Fruit fly (Drosophila melanogaster): ENCODE measurements around the gene bru3.

The bru3 gene

dm6 chr3L:13845292-13845691 lies 42.1 kb upstream of the bru3 start (continued):
- no peak for TF ChIP-seq CG10462 (GFP tag; optimal IDR thresholded peaks at IDR 0.05)
- TF ChIP-seq nmo (GFP tag; optimal IDR thresholded peaks at IDR 0.05) = peak; percentile 61
- no peak for TF ChIP-seq wor (GFP tag; IDR thresholded peaks at IDR 0.05)
- no peak for TF ChIP-seq CG10366 (GFP tag; IDR thresholded peaks at IDR 0.05)
- TF ChIP-seq CG13894 (tag; optimal IDR thresholded peaks at IDR 0.05) = no peak
- no peak for TF ChIP-seq nom (GFP tag; optimal IDR thresholded peaks at IDR 0.05)
- TF ChIP-seq lab (GFP tag; optimal IDR thresholded peaks at IDR 0.05) = no peak
- TF ChIP-seq psq (GFP tag; optimal IDR thresholded peaks at IDR 0.05) = no peak
- no peak for TF ChIP-seq unc-4 (GFP tag; IDR thresholded peaks at IDR 0.05; ENCODE audit: partially characterized antibody)
- TF ChIP-seq CG10274 (GFP tag; optimal IDR thresholded peaks at IDR 0.05) = no peak
- TF ChIP-seq CG31365 (tag; optimal IDR thresholded peaks at IDR 0.05) = peak; percentile 98
- peak; percentile 47 for TF ChIP-seq CoRest (tag; optimal IDR thresholded peaks at IDR 0.05)
- peak; percentile 72; the same call in 1 of the 2 replicates for TF ChIP-seq Rfx (GFP tag; IDR thresholded peaks at IDR 0.05)
- no peak for TF ChIP-seq Hand (GFP tag; optimal IDR thresholded peaks at IDR 0.05)
- no peak for TF ChIP-seq Six4 (GFP tag; optimal IDR thresholded peaks at IDR 0.05)
- no peak for TF ChIP-seq CG8924 (tag; optimal IDR thresholded peaks at IDR 0.05)
- peak; percentile 50; the same call in 1 of the 2 replicates for TF ChIP-seq CG32772 (GFP tag; IDR thresholded peaks at IDR 0.05)
- no peak for TF ChIP-seq CG18011 (GFP tag; optimal IDR thresholded peaks at IDR 0.05)
- TF ChIP-seq CG4730 (GFP tag; IDR thresholded peaks at IDR 0.05) = peak; percentile 34; the same call in 1 of the 2 replicates
- peak; percentile 39 for TF ChIP-seq pnt (GFP tag; optimal IDR thresholded peaks at IDR 0.05)
- TF ChIP-seq Nf-YA (GFP tag; IDR thresholded peaks at IDR 0.05) = no peak
- no peak for TF ChIP-seq sc (optimal IDR thresholded peaks at IDR 0.05)
- TF ChIP-seq sc (GFP tag; optimal IDR thresholded peaks at IDR 0.05) = no peak
- peak; percentile 43 for TF ChIP-seq p53 (GFP tag; optimal IDR thresholded peaks at IDR 0.05)
- TF ChIP-seq CG3163 (GFP tag; optimal IDR thresholded peaks at IDR 0.05) = peak; percentile 30
- TF ChIP-seq CG9609 (GFP tag; optimal IDR thresholded peaks at IDR 0.05) = peak; percentile 33
- peak; percentile 50 for TF ChIP-seq CG10959 (GFP tag; IDR thresholded peaks at IDR 0.05)
- no peak for TF ChIP-seq CG7839 (tag; optimal IDR thresholded peaks at IDR 0.05)
- TF ChIP-seq CG9215 (GFP tag; IDR thresholded peaks at IDR 0.05) = peak; percentile 6; the same call in 1 of the 2 replicates
- TF ChIP-seq klu (GFP tag; IDR thresholded peaks at IDR 0.05) = 0 out of 2 replicates have a peak, but pooled peaks have one; percentile 32
- TF ChIP-seq dmrt11E (tag; optimal IDR thresholded peaks at IDR 0.05) = peak; percentile 27
- no peak for TF ChIP-seq usp (GFP tag; optimal IDR thresholded peaks at IDR 0.05)
- TF ChIP-seq Abd-B (GFP tag; optimal IDR thresholded peaks at IDR 0.05) = peak; percentile 67
- peak; percentile 22 for TF ChIP-seq CG33213 (GFP tag; optimal IDR thresholded peaks at IDR 0.05)
- TF ChIP-seq CG14014 (GFP tag; IDR thresholded peaks at IDR 0.05) = no peak
- TF ChIP-seq shn (GFP tag; optimal IDR thresholded peaks at IDR 0.05) = no peak
- TF ChIP-seq Hsf (GFP tag; optimal IDR thresholded peaks at IDR 0.05) = peak; percentile 14
- no peak for TF ChIP-seq btn (GFP tag; optimal IDR thresholded peaks at IDR 0.05)
- no peak for TF ChIP-seq BEAF-32 (GFP tag; optimal IDR thresholded peaks at IDR 0.05)
- no peak for TF ChIP-seq ERR (GFP tag; optimal IDR thresholded peaks at IDR 0.05)
- TF ChIP-seq ken (GFP tag; IDR thresholded peaks at IDR 0.05) = peak; percentile 43; the same call in 1 of the 3 replicates
- TF ChIP-seq Xbp1 (GFP tag; optimal IDR thresholded peaks at IDR 0.05) = peak; percentile 48
- no peak for TF ChIP-seq ase (GFP tag; IDR thresholded peaks at IDR 0.05)
- TF ChIP-seq sqz (GFP tag; optimal IDR thresholded peaks at IDR 0.05) = no peak
- TF ChIP-seq CG11085 (GFP tag; IDR thresholded peaks at IDR 0.05) = no peak
- TF ChIP-seq CG14860 (GFP tag; IDR thresholded peaks at IDR 0.05; ENCODE audit: partially characterized antibody) = peak; percentile 44; the same call in 1 of the 3 replicates
- peak; percentile 73 for TF ChIP-seq Lhr (GFP tag; optimal IDR thresholded peaks at IDR 0.05)
- TF ChIP-seq CG3995 (GFP tag; optimal IDR thresholded peaks at IDR 0.05) = no peak
- TF ChIP-seq lmd (GFP tag; IDR thresholded peaks at IDR 0.05) = peak; percentile 50; the same call in 1 of the 2 replicates
- TF ChIP-seq Gug (GFP tag; IDR thresholded peaks at IDR 0.05) = peak; percentile 42; the same call in 1 of the 4 replicates
- no peak for TF ChIP-seq lov (optimal IDR thresholded peaks at IDR 0.05)
- TF ChIP-seq lov (GFP tag; IDR thresholded peaks at IDR 0.05) = peak; percentile 37; the same call in 1 of the 3 replicates

All from whole organism, embryonic.